Worm (Caenorhabditis elegans) whole organism, L2 larva: Measurements from ENCODE around the gene viro-2.

Source experiments
- C34F6.9 ChIP-seq: fragments of 150-350 bp; optimal IDR thresholded peaks from 2 replicates; lab custom pipeline; 2014; ENCODE audit warnings: missing biosample characterization, missing genetic modification characterization
- ZK546.5 ChIP-seq: sonication (generic microtip); optimal IDR thresholded peaks from 2 replicates; lab custom pipeline; 2017; ENCODE audit warnings: missing biosample characterization, missing genetic modification characterization
- alr-1 ChIP-seq: fragments of 150-350 bp; optimal IDR thresholded peaks from 2 replicates; lab custom pipeline; 2014; ENCODE audit warnings: missing biosample characterization, missing genetic modification characterization
- ama-1 ChIP-seq: fragments of 150-350 bp; optimal IDR thresholded peaks from 2 replicates; lab custom pipeline; 2018; ENCODE audit warnings: inconsistent platforms
- blmp-1 ChIP-seq: sonication (generic microtip); optimal IDR thresholded peaks from 2 replicates; lab custom pipeline; 2017; ENCODE audit warnings: missing genetic modification characterization, mild to moderate bottlenecking, missing compliant biosample characterization, antibody characterized with exemption, moderate library complexity; ENCODE audit not compliant: insufficient read depth
- lin-13 ChIP-seq: fragments of 150-350 bp; optimal IDR thresholded peaks from 2 replicates; lab custom pipeline; 2014; ENCODE audit warnings: missing biosample characterization, missing genetic modification reagents, missing genetic modification characterization
- lsy-2 ChIP-seq, 2 experiments: fragments of 150-350 bp in 1 of 2; sonication (generic microtip) in 1 of 2; optimal IDR thresholded peaks; 2 replicates each; lab custom pipeline; 2014 to 2017; ENCODE audit warnings: missing biosample characterization in 2 of 2, missing genetic modification characterization in 2 of 2
- nhr-12 ChIP-seq: fragments of 150-350 bp; optimal IDR thresholded peaks from 2 replicates; lab custom pipeline; 2014; ENCODE audit warnings: missing biosample characterization, missing genetic modification characterization
- nhr-23 ChIP-seq: fragments of 150-350 bp; optimal IDR thresholded peaks from 2 replicates; lab custom pipeline; 2014; ENCODE audit warnings: missing biosample characterization, missing genetic modification reagents, missing genetic modification characterization
- nhr-237 ChIP-seq: fragments of 150-350 bp; optimal IDR thresholded peaks from 2 replicates; lab custom pipeline; 2014; ENCODE audit warnings: missing biosample characterization, missing genetic modification characterization
- nhr-6 ChIP-seq: fragments of 150-350 bp; optimal IDR thresholded peaks from 2 replicates; lab custom pipeline; 2014; ENCODE audit warnings: missing biosample characterization, missing genetic modification characterization
- nhr-77 ChIP-seq: fragments of 150-350 bp; optimal IDR thresholded peaks from 2 replicates; lab custom pipeline; 2014; ENCODE audit warnings: missing biosample characterization, missing genetic modification characterization
- unc-39 ChIP-seq: fragments of 150-350 bp; optimal IDR thresholded peaks from 2 replicates; lab custom pipeline; 2014; ENCODE audit warnings: missing biosample characterization, missing genetic modification characterization
- ztf-11 ChIP-seq: sonication (generic microtip); optimal IDR thresholded peaks from 2 replicates; lab custom pipeline; 2017; ENCODE audit warnings: missing biosample characterization, missing genetic modification characterization

- TF ChIP-seq ama-1 (lab: Kevin White, UChicago) = no peak
- TF ChIP-seq alr-1 = no peak
- TF ChIP-seq lin-13 (GFP tag; lab: Kevin White, UChicago) = no peak
- no peak for TF ChIP-seq nhr-237 (tag; lab: Kevin White, UChicago)
- no peak for TF ChIP-seq nhr-23
- TF ChIP-seq C34F6.9 (tag; lab: Kevin White, UChicago) = no peak
- no peak for TF ChIP-seq nhr-6 (tag; lab: Kevin White, UChicago)
- TF ChIP-seq ZK546.5 (tag; lab: Kevin White, UChicago) = no peak
- TF ChIP-seq nhr-12 (tag; lab: Kevin White, UChicago) = no peak
- TF ChIP-seq lsy-2 (tag; optimal IDR thresholded peaks at IDR 0.05; lab: Kevin White, UChicago) = no peak
- no peak for TF ChIP-seq nhr-77
- TF ChIP-seq unc-39 (tag; lab: Kevin White, UChicago) = no peak
- TF ChIP-seq blmp-1 (tag; lab: Kevin White, UChicago) = no peak
- no peak for TF ChIP-seq ztf-11 (tag; lab: Kevin White, UChicago)
Observed at ce11 chrIII:7124364-7124763, 4.3 kb upstream of the viro-2 start, which contains the start of gene B0280.2.
